Fruit fly (Drosophila melanogaster) whole organism, embryonic: ENCODE results near the gene CG9302.

Experiments
- CG10267 ChIP-seq: fragments of 200-800 bp; sonication (Bioruptor generic); optimal IDR thresholded peaks from 2 replicates; lab custom pipeline; 2018; ENCODE audit warnings: missing biosample characterization, mild to moderate bottlenecking, missing genetic modification characterization, moderate library complexity
- CG15479 ChIP-seq: fragments of 200-800 bp; sonication (Bioruptor generic); optimal IDR thresholded peaks from 3 replicates; lab custom pipeline; 2019; ENCODE audit warnings: missing biosample characterization, mild to moderate bottlenecking, missing genetic modification characterization, moderate library complexity
- CG8089 ChIP-seq: fragments of 200-800 bp; sonication (Bioruptor generic); optimal IDR thresholded peaks from 3 replicates; lab custom pipeline; 2016; ENCODE audit warnings: missing biosample characterization, missing genetic modification characterization
- Hr78 ChIP-seq, 2 experiments: fragments of 200-800 bp in 1 of 2; fragments of >200 bp in 1 of 2; sonication (Bioruptor generic) in 1 of 2; optimal IDR thresholded peaks; 2 replicates each; lab custom pipeline; 2017 to 2019; ENCODE audit warnings: missing biosample characterization in 2 of 2, missing genetic modification characterization in 2 of 2, mild to moderate bottlenecking in 1 of 2, moderate library complexity in 1 of 2
- crc ChIP-seq: fragments of 200-800 bp; sonication (Bioruptor generic); optimal IDR thresholded peaks from 2 replicates; lab custom pipeline; 2016; ENCODE audit warnings: missing biosample characterization, missing genetic modification characterization
- lola ChIP-seq, 3 experiments: fragments of >200 bp in 2 of 3; fragments of 200-800 bp in 1 of 3; sonication (Bioruptor generic) in 1 of 3; optimal IDR thresholded peaks; 2 replicates each; lab custom pipeline; 2017 to 2019; ENCODE audit warnings: missing biosample characterization in 3 of 3, missing genetic modification characterization in 3 of 3, mild to moderate bottlenecking in 1 of 3, moderate library complexity in 1 of 3

dm6 chr2L:13354580-13355347, 23.6 kb downstream of the CG9302 start, which contains the start of gene CG9395:
- TF ChIP-seq crc (GFP tag; lab: Kevin White, UChicago) (no peak), CG10267 (tag; lab: Kevin White, UChicago) (no peak), lola (GFP tag; optimal IDR thresholded peaks at IDR 0.05; lab: Kevin White, UChicago) (no peak), Hr78 (GFP tag; optimal IDR thresholded peaks at IDR 0.05; lab: Kevin White, UChicago) (no peak), CG8089 (GFP tag; lab: Kevin White, UChicago) (no peak), CG15479 (GFP tag; lab: Kevin White, UChicago) (no peak)
